Fruit fly (Drosophila melanogaster) S2 (cell line): ENCODE results near the gene amd.

Source experiments
- CG8478 ChIP-seq: fragments of >200 bp; optimal IDR thresholded peaks from 2 replicates; lab custom pipeline; 2018
- CTCF ChIP-seq, 2 experiments: fragments of >200 bp; optimal IDR thresholded peaks; 2 replicates each; lab custom pipeline; 2018

DNA sequence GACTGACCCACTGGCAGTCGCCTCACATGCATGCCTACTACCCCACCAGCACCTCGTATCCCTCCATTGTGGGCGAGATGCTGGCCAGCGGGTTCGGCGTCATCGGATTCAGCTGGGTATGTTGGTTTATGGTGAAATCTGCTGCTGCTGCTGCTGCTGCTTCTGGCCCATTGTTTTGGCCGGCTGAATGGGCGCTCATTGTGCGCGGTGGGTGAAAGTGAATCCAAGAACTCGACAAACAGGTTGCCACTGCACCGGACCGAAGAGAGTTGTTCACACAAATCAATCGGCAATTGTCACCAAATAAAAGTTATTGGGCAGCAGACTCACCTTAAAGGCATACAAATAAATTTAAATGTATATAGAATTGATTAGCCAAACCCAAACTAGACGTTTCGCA is 2.2 kb downstream of the amd start:
- TF ChIP-seq CG8478 (no peak), CTCF (optimal IDR thresholded peaks at IDR 0.05; lab: Kevin White, UChicago) (no peak)
